Fruit fly (Drosophila melanogaster): ENCODE data around the gene CG34169.

dm6 chr2L:17203833-17204232, 30.6 kb downstream of the CG34169 start:
- TF ChIP-seq CG8478 (optimal IDR thresholded peaks at IDR 0.05) = no peak
- TF ChIP-seq CTCF (optimal IDR thresholded peaks at IDR 0.05) = no peak

Measured in S2 (cell line).